Fruit fly (Drosophila melanogaster) S2 (cell line): Measurements from ENCODE around the gene pnr.

Experiments
- CG8478 ChIP-seq: fragments of >200 bp; optimal IDR thresholded peaks from 2 replicates; lab custom pipeline; 2018
- CTCF ChIP-seq, 2 experiments: fragments of >200 bp; optimal IDR thresholded peaks; 2 replicates each; lab custom pipeline; 2018

dm6 chr3R:16030445-16030844 lies 4.6 kb downstream of the pnr start:
- TF ChIP-seq CG8478 (lab: Kevin White, UChicago) (no peak), CTCF (optimal IDR thresholded peaks at IDR 0.05; lab: Kevin White, UChicago) (no peak)
